Worm (Caenorhabditis elegans) whole organism, L4 larva: Measurements from ENCODE around the gene pals-26.

Experiments used
- D1046.2 ChIP-seq: fragments of 200-800 bp; sonication (Bioruptor generic); IDR thresholded peaks from 2 replicates; pipeline ENCODE4 v1.3.6; 2022; ENCODE audit warnings: missing genetic modification characterization, missing compliant biosample characterization
- F10B5.3 ChIP-seq: sonication (generic microtip); optimal IDR thresholded peaks from 2 replicates; lab custom pipeline; 2016; ENCODE audit warnings: mild to moderate bottlenecking, missing genetic modification characterization, missing compliant biosample characterization
- F26F4.8 ChIP-seq: fragments of 200-800 bp; sonication (Bioruptor generic); conservative IDR thresholded peaks from 2 replicates; pipeline ENCODE4 v1.3.6; 2022; ENCODE audit warnings: missing genetic modification characterization, missing compliant biosample characterization
- F49E8.2 ChIP-seq: sonication (generic microtip); optimal IDR thresholded peaks from 2 replicates; lab custom pipeline; 2016; ENCODE audit warnings: missing compliant biosample characterization, mild to moderate bottlenecking, missing genetic modification characterization, borderline replicate concordance
- R02D3.7 ChIP-seq: fragments of 150-350 bp; sonication (generic microtip); optimal IDR thresholded peaks from 3 replicates; lab custom pipeline; 2014; ENCODE audit warnings: missing biosample characterization, missing genetic modification characterization
- aha-1 ChIP-seq: fragments of 150-350 bp; peaks from one replicate; lab custom pipeline; 2014; ENCODE audit warnings: missing biosample characterization, missing genetic modification characterization
- aly-2 ChIP-seq: sonication (generic microtip); optimal IDR thresholded peaks from 2 replicates; lab custom pipeline; 2018; ENCODE audit warnings: missing biosample characterization, missing genetic modification characterization
- arid-1 ChIP-seq: fragments of 200-800 bp; sonication (Bioruptor generic); conservative IDR thresholded peaks from 2 replicates; pipeline ENCODE4 v1.3.6; 2022; ENCODE audit warnings: missing genetic modification reagents, missing genetic modification characterization, missing compliant biosample characterization
- ceh-28 ChIP-seq: fragments of 150-350 bp; optimal IDR thresholded peaks from 2 replicates; lab custom pipeline; 2014; ENCODE audit warnings: missing biosample characterization, missing genetic modification reagents, missing genetic modification characterization
- ceh-32 ChIP-seq: sonication (generic microtip); optimal IDR thresholded peaks from 2 replicates; lab custom pipeline; 2016; ENCODE audit warnings: mild to moderate bottlenecking, missing genetic modification characterization, missing compliant biosample characterization; ENCODE audit not compliant: poor library complexity
- ces-1 ChIP-seq: fragments of 150-350 bp; sonication (generic microtip); optimal IDR thresholded peaks from 4 replicates; lab custom pipeline; 2014; ENCODE audit warnings: missing biosample characterization, missing genetic modification reagents, missing genetic modification characterization
- daf-12 ChIP-seq: fragments of 150-350 bp; optimal IDR thresholded peaks from 2 replicates; lab custom pipeline; 2014; ENCODE audit warnings: missing biosample characterization, missing genetic modification reagents, missing genetic modification characterization
- daf-16 ChIP-seq, 3 experiments: sonication (generic microtip); optimal IDR thresholded peaks; 2 replicates each; lab custom pipeline; 2016 to 2017; ENCODE audit warnings: missing genetic modification characterization in 3 of 3, missing genetic modification reagents in 3 of 3, mild to moderate bottlenecking in 2 of 3, missing compliant biosample characterization in 2 of 3, missing biosample characterization in 1 of 3, moderate library complexity in 1 of 3
- daf-8 ChIP-seq: fragments of 200-800 bp; sonication (Bioruptor generic); IDR thresholded peaks from 2 replicates; pipeline ENCODE4 v1.3.6; 2022; ENCODE audit warnings: missing genetic modification characterization, missing compliant biosample characterization
- dmd-6 ChIP-seq: fragments of 200-800 bp; sonication (Bioruptor generic); IDR thresholded peaks from 2 replicates; pipeline ENCODE4 v1.3.6; 2022; ENCODE audit warnings: missing genetic modification reagents, missing genetic modification characterization, missing compliant biosample characterization
- duxl-1 ChIP-seq: sonication (generic microtip); optimal IDR thresholded peaks from 2 replicates; lab custom pipeline; 2016; ENCODE audit warnings: mild to moderate bottlenecking, missing genetic modification characterization, moderate library complexity, missing compliant biosample characterization; ENCODE audit not compliant: poor library complexity
- egl-43 ChIP-seq: fragments of 200-800 bp; sonication (Bioruptor generic); IDR thresholded peaks from 2 replicates; pipeline ENCODE4 v1.3.6; 2022; ENCODE audit warnings: missing genetic modification reagents, missing genetic modification characterization, missing compliant biosample characterization
- fkh-10 ChIP-seq: fragments of 150-350 bp; optimal IDR thresholded peaks from 2 replicates; lab custom pipeline; 2014; ENCODE audit warnings: missing biosample characterization, missing genetic modification reagents, missing genetic modification characterization
- fos-1 ChIP-seq: fragments of 150-350 bp; optimal IDR thresholded peaks from 2 replicates; lab custom pipeline; 2014; ENCODE audit warnings: missing biosample characterization, missing genetic modification characterization
- gei-8 ChIP-seq: fragments of 200-800 bp; sonication (Bioruptor generic); optimal IDR thresholded peaks from 2 replicates; lab custom pipeline; 2018; ENCODE audit warnings: mild to moderate bottlenecking, missing genetic modification characterization, missing compliant biosample characterization
- hlh-11 ChIP-seq: fragments of 200-800 bp; sonication (Bioruptor generic); optimal IDR thresholded peaks from 2 replicates; lab custom pipeline; 2018; ENCODE audit warnings: mild to moderate bottlenecking, missing genetic modification characterization, missing compliant biosample characterization
- lim-7 ChIP-seq: fragments of 200-800 bp; sonication (Bioruptor generic); IDR thresholded peaks from 2 replicates; pipeline ENCODE4 v1.3.6; 2022; ENCODE audit warnings: missing genetic modification characterization, missing compliant biosample characterization
- lin-1 ChIP-seq: fragments of 200-800 bp; sonication (Bioruptor generic); IDR thresholded peaks from 2 replicates; pipeline ENCODE4 v1.3.6; 2022; ENCODE audit warnings: missing genetic modification reagents, missing genetic modification characterization, missing compliant biosample characterization
- lin-13 ChIP-seq: fragments of 150-350 bp; optimal IDR thresholded peaks from 2 replicates; lab custom pipeline; 2014; ENCODE audit warnings: missing biosample characterization, missing genetic modification reagents, missing genetic modification characterization
- lin-15B ChIP-seq: fragments of 150-350 bp; sonication (generic microtip); optimal IDR thresholded peaks from 3 replicates; lab custom pipeline; 2014; ENCODE audit warnings: missing biosample characterization, missing genetic modification characterization
- lin-29 ChIP-seq: fragments of 200-800 bp; sonication (Bioruptor generic); IDR thresholded peaks from 2 replicates; pipeline ENCODE4 v1.3.6; 2022; ENCODE audit warnings: missing genetic modification reagents, missing genetic modification characterization, missing compliant biosample characterization
- lir-3 ChIP-seq: sonication (generic microtip); optimal IDR thresholded peaks from 2 replicates; lab custom pipeline; 2016; ENCODE audit warnings: mild to moderate bottlenecking, missing genetic modification characterization, missing compliant biosample characterization
- lsy-2 ChIP-seq, 2 experiments: fragments of 150-350 bp in 1 of 2; sonication (generic microtip) in 1 of 2; optimal IDR thresholded peaks; 2 replicates each; lab custom pipeline; 2014 to 2017; ENCODE audit warnings: missing biosample characterization in 2 of 2, missing genetic modification characterization in 2 of 2
- madf-5 ChIP-seq, 2 experiments: fragments of 200-800 bp; sonication (Bioruptor generic); IDR thresholded peaks; 2 replicates each; pipeline ENCODE4 v1.3.6; 2022; ENCODE audit warnings: missing compliant biosample characterization in 2 of 2, missing genetic modification characterization in 2 of 2
- mdl-1 ChIP-seq, 2 experiments: fragments of 150-350 bp in 1 of 2; sonication (generic microtip) in 1 of 2; optimal IDR thresholded peaks; 2 replicates each; lab custom pipeline; 2014 to 2017; ENCODE audit warnings: missing biosample characterization in 2 of 2, missing genetic modification characterization in 2 of 2
- mes-2 ChIP-seq: sonication (generic microtip); optimal IDR thresholded peaks from 2 replicates; lab custom pipeline; 2016; ENCODE audit warnings: missing genotype, mild to moderate bottlenecking, missing genetic modification characterization, missing compliant biosample characterization; ENCODE audit not compliant: poor library complexity, severe bottlenecking
- mxl-2 ChIP-seq: fragments of 200-800 bp; sonication (Bioruptor generic); conservative IDR thresholded peaks from 2 replicates; pipeline ENCODE4 v1.3.6; 2022; ENCODE audit warnings: missing genetic modification reagents, missing genetic modification characterization, missing compliant biosample characterization
- mxl-3 ChIP-seq: fragments of 200-800 bp; sonication (Bioruptor generic); optimal IDR thresholded peaks from 2 replicates; lab custom pipeline; 2018; ENCODE audit warnings: mild to moderate bottlenecking, missing genetic modification characterization, missing compliant biosample characterization
- nhr-10 ChIP-seq: fragments of 150-350 bp; optimal IDR thresholded peaks from 2 replicates; lab custom pipeline; 2014; ENCODE audit warnings: missing biosample characterization, missing genetic modification characterization
- nhr-111 ChIP-seq: fragments of 200-800 bp; sonication (Bioruptor generic); optimal IDR thresholded peaks from 2 replicates; lab custom pipeline; 2018; ENCODE audit warnings: mild to moderate bottlenecking, missing genetic modification characterization, missing compliant biosample characterization
- nhr-25 ChIP-seq: sonication (generic microtip); optimal IDR thresholded peaks from 2 replicates; lab custom pipeline; 2017; ENCODE audit warnings: missing genetic modification characterization, mild to moderate bottlenecking, missing compliant biosample characterization, antibody characterized with exemption, moderate library complexity, borderline replicate concordance; ENCODE audit not compliant: insufficient read depth
- php-3 ChIP-seq: fragments of 200-800 bp; sonication (Bioruptor generic); IDR thresholded peaks from 2 replicates; pipeline ENCODE4 v1.3.6; 2022; ENCODE audit warnings: missing genetic modification reagents, missing genetic modification characterization, missing compliant biosample characterization
- rbr-2 ChIP-seq: sonication (generic microtip); optimal IDR thresholded peaks from 2 replicates; lab custom pipeline; 2016; ENCODE audit warnings: missing genotype, missing genetic modification characterization, missing compliant biosample characterization
- sdz-12 ChIP-seq: fragments of 200-800 bp; sonication (Bioruptor generic); optimal IDR thresholded peaks from 2 replicates; lab custom pipeline; 2018; ENCODE audit warnings: mild to moderate bottlenecking, missing genetic modification characterization, missing compliant biosample characterization
- skn-1 ChIP-seq: fragments of 150-350 bp; optimal IDR thresholded peaks from 2 replicates; lab custom pipeline; 2014; ENCODE audit warnings: missing biosample characterization, missing genetic modification characterization
- spr-1 ChIP-seq: sonication (generic microtip); optimal IDR thresholded peaks from 2 replicates; lab custom pipeline; 2016; ENCODE audit warnings: mild to moderate bottlenecking, missing genetic modification characterization, missing compliant biosample characterization
- tra-1 ChIP-seq: fragments of 200-800 bp; sonication (Bioruptor generic); IDR thresholded peaks from 2 replicates; pipeline ENCODE4 v1.3.6; 2022; ENCODE audit warnings: missing genetic modification reagents, missing genetic modification characterization, missing compliant biosample characterization
- unc-130 ChIP-seq: sonication (generic microtip); optimal IDR thresholded peaks from 2 replicates; lab custom pipeline; 2016; ENCODE audit warnings: missing genetic modification reagents, missing genetic modification characterization, missing compliant biosample characterization
- unc-39 ChIP-seq: sonication (generic microtip); optimal IDR thresholded peaks from 2 replicates; lab custom pipeline; 2017; ENCODE audit warnings: missing biosample characterization, missing genetic modification characterization
- zag-1 ChIP-seq: fragments of 150-350 bp; optimal IDR thresholded peaks from 2 replicates; lab custom pipeline; 2014; ENCODE audit warnings: missing biosample characterization, missing genetic modification characterization
- zfp-2 ChIP-seq: sonication (generic microtip); optimal IDR thresholded peaks from 2 replicates; lab custom pipeline; 2016; ENCODE audit warnings: mild to moderate bottlenecking, missing genetic modification characterization, missing compliant biosample characterization
- zfp-3 ChIP-seq: fragments of 200-800 bp; sonication (Bioruptor generic); conservative IDR thresholded peaks from 2 replicates; pipeline ENCODE4 v1.3.6; 2022; ENCODE audit warnings: missing genetic modification reagents, missing genetic modification characterization, missing compliant biosample characterization
- zip-11 ChIP-seq: fragments of 200-800 bp; sonication (Bioruptor generic); IDR thresholded peaks from 2 replicates; pipeline ENCODE4 v1.3.6; 2022; ENCODE audit warnings: missing genetic modification characterization, missing compliant biosample characterization
- ztf-7 ChIP-seq: fragments of 150-350 bp; optimal IDR thresholded peaks from 2 replicates; lab custom pipeline; 2014; ENCODE audit warnings: missing biosample characterization, missing genetic modification characterization

pals-26 gene

ce11 chrIII:4419117-4419978, 44.4 kb downstream of the pals-26 start, which contains the start of the genes R07E5.7 and cku-80 (continued):
- TF ChIP-seq mes-2 (tag; lab: Kevin White, UChicago): peak; percentile 76
- TF ChIP-seq unc-39 (tag; lab: Kevin White, UChicago): no peak
- no peak for TF ChIP-seq daf-8 (GFP tag; lab: Robert Waterston, UW)
- no peak for TF ChIP-seq spr-1
- no peak for TF ChIP-seq R02D3.7 (tag; lab: Kevin White, UChicago)
- no peak for TF ChIP-seq daf-16 (GFP tag; optimal IDR thresholded peaks at IDR 0.05; lab: Kevin White, UChicago)
- peak; percentile 36 for TF ChIP-seq daf-16 (tag; optimal IDR thresholded peaks at IDR 0.05; lab: Kevin White, UChicago)
- no peak for TF ChIP-seq skn-1
- TF ChIP-seq mxl-3 (GFP tag; lab: Kevin White, UChicago): no peak
- no peak for TF ChIP-seq ceh-28 (tag; lab: Kevin White, UChicago)
- TF ChIP-seq lim-7: no peak
- peak in 1 of 2 experiments; percentile 15 for TF ChIP-seq mdl-1 (tag; optimal IDR thresholded peaks at IDR 0.05; lab: Kevin White, UChicago)
- peak; percentile 40; the same call in 1 of the 2 replicates for TF ChIP-seq dmd-6 (GFP tag; lab: Robert Waterston, UW)
- no peak for TF ChIP-seq fkh-10 (GFP tag; lab: Kevin White, UChicago)
- no peak for TF ChIP-seq fos-1 (tag; lab: Kevin White, UChicago)
- TF ChIP-seq zag-1 (tag; lab: Kevin White, UChicago): no peak
- no peak for TF ChIP-seq nhr-111 (GFP tag; lab: Kevin White, UChicago)
- TF ChIP-seq aly-2 (tag; lab: Kevin White, UChicago): no peak
- TF ChIP-seq arid-1 (GFP tag; lab: Robert Waterston, UW): no peak
- TF ChIP-seq hlh-11 (tag; lab: Kevin White, UChicago): peak; percentile 55
- TF ChIP-seq ztf-7: peak; percentile 47
- peak in 1 of 2 experiments; percentile 80 for TF ChIP-seq lsy-2 (tag; optimal IDR thresholded peaks at IDR 0.05; lab: Kevin White, UChicago)
- TF ChIP-seq lin-29 (GFP tag; lab: Robert Waterston, UW): no peak
- TF ChIP-seq zfp-3 (GFP tag; lab: Robert Waterston, UW): no peak
- TF ChIP-seq gei-8 (GFP tag; lab: Kevin White, UChicago): no peak
- TF ChIP-seq lir-3 (tag; lab: Kevin White, UChicago): no peak
- peak; percentile 33 for TF ChIP-seq lin-15B (tag; lab: Kevin White, UChicago)
- no peak for TF ChIP-seq nhr-10 (tag; lab: Kevin White, UChicago)
- TF ChIP-seq sdz-12: no peak
- peak; percentile 25 for TF ChIP-seq duxl-1 (tag; lab: Kevin White, UChicago)
- no peak for TF ChIP-seq madf-5 (GFP tag; IDR thresholded peaks at IDR 0.05; lab: Robert Waterston, UW)
- no peak for TF ChIP-seq unc-130 (GFP tag; lab: Kevin White, UChicago)
- no peak for TF ChIP-seq tra-1 (GFP tag; lab: Robert Waterston, UW)
- TF ChIP-seq rbr-2 (tag; lab: Kevin White, UChicago): peak; percentile 55
- no peak for TF ChIP-seq lin-1 (GFP tag; lab: Robert Waterston, UW)
- TF ChIP-seq zfp-2 (tag; lab: Kevin White, UChicago): no peak
- no peak for TF ChIP-seq D1046.2 (GFP tag; lab: Robert Waterston, UW)
- no peak for TF ChIP-seq egl-43 (GFP tag; lab: Robert Waterston, UW)
- no peak for TF ChIP-seq daf-12 (tag; lab: Kevin White, UChicago)
- no peak for TF ChIP-seq php-3 (GFP tag; lab: Robert Waterston, UW)
- no peak for TF ChIP-seq ces-1 (GFP tag; lab: Kevin White, UChicago)
- no peak for TF ChIP-seq F10B5.3 (tag; lab: Kevin White, UChicago)
- no peak for TF ChIP-seq F49E8.2
- TF ChIP-seq mxl-2: no peak
- TF ChIP-seq nhr-25 (tag; lab: Kevin White, UChicago): no peak
- TF ChIP-seq F26F4.8 (GFP tag; lab: Robert Waterston, UW): no peak
- TF ChIP-seq zip-11: no peak
- TF ChIP-seq aha-1 (tag; lab: Kevin White, UChicago): no peak
- no peak for TF ChIP-seq ceh-32 (tag; lab: Kevin White, UChicago)
- peak; percentile 19 for TF ChIP-seq lin-13 (GFP tag; lab: Kevin White, UChicago)
